Worm (Caenorhabditis elegans) whole organism, L2 larva: Measurements from ENCODE around the gene fust-1.

Experiments
- aly-2 ChIP-seq: fragments of 150-350 bp; optimal IDR thresholded peaks from 2 replicates; lab custom pipeline; 2014; ENCODE audit warnings: missing biosample characterization, missing genetic modification characterization
- egl-27 ChIP-seq: sonication (generic microtip); optimal IDR thresholded peaks from 3 replicates; lab custom pipeline; 2017; ENCODE audit warnings: missing biosample characterization, missing genetic modification reagents, missing genetic modification characterization
- fos-1 ChIP-seq: fragments of 150-350 bp; optimal IDR thresholded peaks from 2 replicates; lab custom pipeline; 2014; ENCODE audit warnings: missing biosample characterization, missing genetic modification characterization
- lin-13 ChIP-seq: fragments of 150-350 bp; optimal IDR thresholded peaks from 2 replicates; lab custom pipeline; 2014; ENCODE audit warnings: missing biosample characterization, missing genetic modification reagents, missing genetic modification characterization
- nhr-12 ChIP-seq: fragments of 150-350 bp; optimal IDR thresholded peaks from 2 replicates; lab custom pipeline; 2014; ENCODE audit warnings: missing biosample characterization, missing genetic modification characterization
- nhr-23 ChIP-seq: fragments of 150-350 bp; optimal IDR thresholded peaks from 2 replicates; lab custom pipeline; 2014; ENCODE audit warnings: missing biosample characterization, missing genetic modification reagents, missing genetic modification characterization

- TF ChIP-seq lin-13 (GFP tag; lab: Kevin White, UChicago) (no peak), egl-27 (tag; lab: Kevin White, UChicago) (no peak), fos-1 (tag; lab: Kevin White, UChicago) (no peak), aly-2 (tag; lab: Kevin White, UChicago) (no peak), nhr-12 (no peak), nhr-23 (tag; lab: Kevin White, UChicago) (no peak)
Measured at ce11 chrII:7111012-7111656, 41.2 kb upstream of the fust-1 start.
